Worm (Caenorhabditis elegans): ENCODE results near the gene F26F2.5.
"Not testable (repeated sequence)": the region's sequence is repeated elsewhere in the genome, so short reads cannot be mapped to it uniquely, and the experiment has no call there.

The F26F2.5 gene

ce11 chrV:20561795-20562194 is 11.7 kb upstream of the F26F2.5 start, which contains the start of gene F26F2.1:
Gene F26F2.1, minus strand, starts transcription at chrV:20561895.
- TF ChIP-seq dmd-4 (tag; optimal IDR thresholded peaks at IDR 0.05): no peak
- TF ChIP-seq zag-1 (tag; optimal IDR thresholded peaks at IDR 0.05): no peak
- no peak for TF ChIP-seq ama-1 (optimal IDR thresholded peaks at IDR 0.05)
- TF ChIP-seq nhr-10 (tag; optimal IDR thresholded peaks at IDR 0.05): no peak
- TF ChIP-seq C34F6.9 (tag; optimal IDR thresholded peaks at IDR 0.05): no peak
- no peak for TF ChIP-seq nhr-77 (tag; optimal IDR thresholded peaks at IDR 0.05)
- TF ChIP-seq alr-1 (tag; optimal IDR thresholded peaks at IDR 0.05): no peak
- TF ChIP-seq sma-9 (GFP tag; optimal IDR thresholded peaks at IDR 0.05): no peak
- TF ChIP-seq sma-9 (tag; optimal IDR thresholded peaks at IDR 0.05): no peak
- TF ChIP-seq peb-1 (tag; optimal IDR thresholded peaks at IDR 0.05): no peak

- not testable (repeated sequence) for TF ChIP-seq unc-55 (GFP tag; optimal IDR thresholded peaks at IDR 0.05); nhr-12 (tag; optimal IDR thresholded peaks at IDR 0.05); skn-1 (tag; optimal IDR thresholded peaks at IDR 0.05)
These were observed 9.4 kb upstream of the F26F2.5 start, which contains the start of gene F26F2.13 for ce11 chrV:20564054-20564453. Gene F26F2.13, plus strand, starts transcription at chrV:20564354.

ce11 chrV:20566454-20566853 is 7.0 kb upstream of the F26F2.5 start, which contains the start of gene F26F2.3:
Gene F26F2.3, minus strand, starts transcription at chrV:20566554.
- TF ChIP-seq F13H6.1 (tag; optimal IDR thresholded peaks at IDR 0.05): no peak
- TF ChIP-seq elt-3 (tag; optimal IDR thresholded peaks at IDR 0.05): no peak
- TF ChIP-seq R02D3.7 (tag; optimal IDR thresholded peaks at IDR 0.05): no peak
- no peak for TF ChIP-seq ztf-11 (tag; optimal IDR thresholded peaks at IDR 0.05)
- TF ChIP-seq nhr-10 (tag; optimal IDR thresholded peaks at IDR 0.05): no peak
- TF ChIP-seq sma-9 (GFP tag; optimal IDR thresholded peaks at IDR 0.05): no peak
- TF ChIP-seq sma-9 (tag; optimal IDR thresholded peaks at IDR 0.05): no peak
- no peak for TF ChIP-seq skn-1 (tag; optimal IDR thresholded peaks at IDR 0.05)
- no peak for TF ChIP-seq nhr-237 (tag; optimal IDR thresholded peaks at IDR 0.05)
- no peak for TF ChIP-seq unc-39 (tag; optimal IDR thresholded peaks at IDR 0.05)
- no peak for TF ChIP-seq nhr-23 (tag; optimal IDR thresholded peaks at IDR 0.05)
- no peak for TF ChIP-seq unc-55 (GFP tag; optimal IDR thresholded peaks at IDR 0.05)
- no peak for TF ChIP-seq fos-1 (tag; optimal IDR thresholded peaks at IDR 0.05)
- TF ChIP-seq nhr-25 (tag; optimal IDR thresholded peaks at IDR 0.05): no peak
- no peak for TF ChIP-seq dmd-4 (tag; optimal IDR thresholded peaks at IDR 0.05)

DNA sequence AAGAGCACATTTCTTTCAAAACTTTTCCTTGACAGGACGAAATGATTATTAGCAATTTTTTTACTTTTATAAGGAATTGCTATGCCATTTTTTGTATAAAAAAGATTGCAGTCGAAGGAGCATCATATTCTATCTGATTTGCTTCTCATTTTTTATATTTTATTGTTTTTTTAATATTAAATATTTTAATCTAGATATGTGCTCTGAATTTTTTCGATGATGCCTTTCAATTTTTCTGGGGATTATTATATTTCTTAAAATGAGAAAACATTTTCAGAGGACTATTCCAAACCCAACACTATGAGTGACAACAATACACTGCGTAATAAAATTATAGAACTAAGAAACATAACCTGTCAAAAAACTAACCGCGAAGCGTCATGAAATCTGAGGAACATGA is 4.5 kb upstream of the F26F2.5 start, which contains the start of gene F26F2.4:
F26F2.4 (plus strand) TSS at position 301 of the 400 bp plus-strand sequence.
- not testable (repeated sequence) for TF ChIP-seq lsy-2, fos-1, nhr-237 (tag; optimal IDR thresholded peaks at IDR 0.05)

DNA sequence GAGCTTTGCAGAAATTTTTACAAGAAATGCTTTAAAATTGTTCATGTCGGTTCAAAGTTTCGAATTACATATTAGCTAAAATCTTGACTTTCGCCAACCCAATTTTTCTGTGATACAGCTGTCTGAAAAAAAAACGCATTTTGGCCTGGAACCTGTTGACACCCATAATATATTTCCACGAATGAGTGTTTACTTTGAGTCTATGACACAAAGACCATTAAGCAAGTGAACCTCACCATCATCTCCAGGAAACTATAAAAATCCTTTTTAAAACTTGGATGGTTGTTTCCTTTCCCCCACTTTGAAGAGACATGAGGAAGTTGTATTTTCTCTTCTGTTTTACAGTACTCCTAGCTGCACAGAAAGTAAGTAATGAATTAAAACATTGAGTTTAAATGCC is 822 bp downstream of the F26F2.5 start, which contains the start of gene clec-263:
clec-263 (plus strand) TSS at position 301 of the 400 bp plus-strand sequence.
- TF ChIP-seq elt-1 (tag; optimal IDR thresholded peaks at IDR 0.05): no peak
- TF ChIP-seq ceh-16 (tag; optimal IDR thresholded peaks at IDR 0.05): no peak
- no peak for TF ChIP-seq lin-11 (tag; optimal IDR thresholded peaks at IDR 0.05)
- TF ChIP-seq ztf-1 (GFP tag; conservative IDR thresholded peaks at IDR 0.05): no peak
- TF ChIP-seq nhr-11 (tag; optimal IDR thresholded peaks at IDR 0.05): no peak
- TF ChIP-seq nhr-25 (tag; optimal IDR thresholded peaks at IDR 0.05): no peak
- TF ChIP-seq nhr-237 (tag; optimal IDR thresholded peaks at IDR 0.05): no peak
- TF ChIP-seq ZK546.5 (tag; optimal IDR thresholded peaks at IDR 0.05): no peak
- no peak for TF ChIP-seq ceh-82 (tag; optimal IDR thresholded peaks at IDR 0.05)
- no peak for TF ChIP-seq nhr-10 (tag; optimal IDR thresholded peaks at IDR 0.05)
- TF ChIP-seq snpc-4 (tag; optimal IDR thresholded peaks at IDR 0.05): no peak
- TF ChIP-seq Y55F3AM.14 (GFP tag; optimal IDR thresholded peaks at IDR 0.05): no peak
- TF ChIP-seq crh-2 (tag; optimal IDR thresholded peaks at IDR 0.05): no peak
- TF ChIP-seq peb-1 (tag; optimal IDR thresholded peaks at IDR 0.05): no peak

DNA sequence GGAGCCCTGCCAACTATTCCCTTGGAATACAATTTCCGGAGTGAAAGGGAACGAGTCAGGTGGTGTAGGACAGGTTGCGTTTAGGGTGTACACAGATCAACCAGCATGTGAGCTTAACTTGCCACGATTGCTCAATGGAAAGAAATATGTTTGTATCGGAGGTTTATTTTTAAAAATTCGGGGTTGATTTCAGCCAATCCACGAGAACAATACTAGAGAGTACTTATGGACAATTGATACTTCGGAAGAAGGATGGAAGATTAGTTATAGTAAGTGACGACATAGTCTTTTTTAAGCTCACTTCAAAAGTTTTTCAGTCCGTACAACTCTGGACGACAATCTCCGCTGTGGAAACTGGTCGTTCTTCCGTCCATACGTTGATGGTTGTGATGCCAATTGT is 1.4 kb downstream of the F26F2.5 start:
- TF ChIP-seq lin-39 (tag; optimal IDR thresholded peaks at IDR 0.05): no peak
- TF ChIP-seq sma-9 (GFP tag; optimal IDR thresholded peaks at IDR 0.05): no peak
- TF ChIP-seq sma-9 (tag; optimal IDR thresholded peaks at IDR 0.05): no peak
- no peak for TF ChIP-seq lin-13 (GFP tag; optimal IDR thresholded peaks at IDR 0.05)
- TF ChIP-seq mab-5 (tag; optimal IDR thresholded peaks at IDR 0.05): no peak
- no peak for TF ChIP-seq sma-3 (GFP tag; optimal IDR thresholded peaks at IDR 0.05)
- TF ChIP-seq ztf-11 (tag; optimal IDR thresholded peaks at IDR 0.05): no peak
